Fruit fly (Drosophila melanogaster) whole organism, embryonic: ENCODE results near the gene r-cup.
A peak's percentile ranks its signal among the peaks of the same experiment; 100 is the strongest.

Experiments
- Antp ChIP-seq: fragments of 200-800 bp; sonication (Bioruptor generic); optimal IDR thresholded peaks from 3 replicates; lab custom pipeline; 2016; ENCODE audit warnings: missing biosample characterization, missing genetic modification characterization
- BEAF-32 ChIP-seq: fragments of 200-800 bp; sonication (Bioruptor generic); optimal IDR thresholded peaks from 3 replicates; lab custom pipeline; 2017; ENCODE audit warnings: missing biosample characterization, missing genetic modification characterization, mild to moderate bottlenecking, moderate library complexity, missing genetic modification reagents
- Bdp1 ChIP-seq: fragments of 200-800 bp; sonication (Bioruptor generic); optimal IDR thresholded peaks from 3 replicates; lab custom pipeline; 2016; ENCODE audit warnings: missing biosample characterization, missing genetic modification characterization
- CG11398 ChIP-seq: fragments of 200-800 bp; sonication (Bioruptor generic); optimal IDR thresholded peaks from 2 replicates; lab custom pipeline; 2016; ENCODE audit warnings: missing biosample characterization, missing genetic modification characterization
- CG12155 ChIP-seq: fragments of 200-800 bp; sonication (Bioruptor generic); optimal IDR thresholded peaks from 3 replicates; lab custom pipeline; 2016; ENCODE audit warnings: missing biosample characterization, missing genetic modification characterization
- CG15011 ChIP-seq: fragments of 200-800 bp; sonication (Bioruptor generic); optimal IDR thresholded peaks from 3 replicates; lab custom pipeline; 2018; ENCODE audit warnings: missing biosample characterization, mild to moderate bottlenecking, missing genetic modification characterization
- CG15073 ChIP-seq: fragments of 200-800 bp; sonication (Bioruptor generic); optimal IDR thresholded peaks from 2 replicates; lab custom pipeline; 2016; ENCODE audit warnings: missing biosample characterization, missing genetic modification characterization
- CG15479 ChIP-seq: fragments of 200-800 bp; sonication (Bioruptor generic); optimal IDR thresholded peaks from 3 replicates; lab custom pipeline; 2019; ENCODE audit warnings: missing biosample characterization, mild to moderate bottlenecking, missing genetic modification characterization, moderate library complexity
- CG16815 ChIP-seq: fragments of 200-800 bp; sonication (Bioruptor generic); optimal IDR thresholded peaks from 3 replicates; lab custom pipeline; 2017; ENCODE audit warnings: missing biosample characterization, mild to moderate bottlenecking, missing genetic modification characterization
- CG17361 ChIP-seq: fragments of 200-800 bp; sonication (Bioruptor generic); IDR thresholded peaks from 3 replicates; pipeline ENCODE4 v1.3.6; 2022; ENCODE audit warnings: missing biosample characterization, missing genetic modification characterization
- CG18262 ChIP-seq: fragments of 200-800 bp; optimal IDR thresholded peaks from 3 replicates; lab custom pipeline; 2019; ENCODE audit warnings: missing biosample characterization, mild to moderate bottlenecking, missing genetic modification characterization, moderate library complexity
- CG1832 ChIP-seq: fragments of 200-800 bp; sonication (Bioruptor generic); optimal IDR thresholded peaks from 2 replicates; lab custom pipeline; 2017; ENCODE audit warnings: missing biosample characterization, mild to moderate bottlenecking, missing genetic modification characterization, inconsistent platforms
- CG18764 ChIP-seq: fragments of 200-800 bp; sonication (Bioruptor generic); optimal IDR thresholded peaks from 3 replicates; lab custom pipeline; 2016; ENCODE audit warnings: missing biosample characterization, missing genetic modification characterization
- CG2120 ChIP-seq: fragments of 200-800 bp; sonication (Bioruptor generic); optimal IDR thresholded peaks from 3 replicates; lab custom pipeline; 2016; ENCODE audit warnings: missing biosample characterization, missing genetic modification characterization
- CG2129 ChIP-seq: fragments of 200-800 bp; sonication (Bioruptor generic); IDR thresholded peaks from 2 replicates; pipeline ENCODE4 v1.3.6; 2022; ENCODE audit warnings: missing biosample characterization, missing genetic modification characterization; ENCODE audit not compliant: partially characterized antibody
- CG2202 ChIP-seq: fragments of 200-800 bp; sonication (Bioruptor generic); optimal IDR thresholded peaks from 2 replicates; lab custom pipeline; 2018; ENCODE audit warnings: missing biosample characterization, mild to moderate bottlenecking, missing genetic modification characterization
- CG2678 ChIP-seq: fragments of 200-800 bp; sonication (Bioruptor generic); optimal IDR thresholded peaks from 3 replicates; lab custom pipeline; 2019; ENCODE audit warnings: missing biosample characterization, mild to moderate bottlenecking, missing genetic modification characterization, moderate library complexity
- CG2712 ChIP-seq: fragments of 200-800 bp; optimal IDR thresholded peaks from 3 replicates; lab custom pipeline; 2019; ENCODE audit warnings: missing biosample characterization, mild to moderate bottlenecking, missing genetic modification characterization, moderate library complexity
- CG31224 ChIP-seq: fragments of 200-800 bp; sonication (Bioruptor generic); IDR thresholded peaks from 2 replicates; pipeline ENCODE4 v1.3.6; 2022; ENCODE audit warnings: missing biosample characterization, missing genetic modification characterization
- CG3995 ChIP-seq: fragments of 200-800 bp; sonication (Bioruptor generic); optimal IDR thresholded peaks from 3 replicates; lab custom pipeline; 2016; ENCODE audit warnings: missing biosample characterization, missing genetic modification characterization
- CG4282 ChIP-seq: fragments of 200-800 bp; sonication (Bioruptor generic); optimal IDR thresholded peaks from 2 replicates; lab custom pipeline; 2016; ENCODE audit warnings: missing biosample characterization, missing genetic modification characterization
- CG5245 ChIP-seq: fragments of 200-800 bp; sonication (Bioruptor generic); optimal IDR thresholded peaks from 3 replicates; lab custom pipeline; 2016; ENCODE audit warnings: missing biosample characterization, missing genetic modification characterization
- CG7372 ChIP-seq: fragments of 200-800 bp; sonication (Bioruptor generic); IDR thresholded peaks from 2 replicates; pipeline ENCODE4 v1.3.6; 2022; ENCODE audit warnings: missing biosample characterization, missing genetic modification characterization
- CG8089 ChIP-seq: fragments of 200-800 bp; sonication (Bioruptor generic); optimal IDR thresholded peaks from 3 replicates; lab custom pipeline; 2016; ENCODE audit warnings: missing biosample characterization, missing genetic modification characterization
- CG9797 ChIP-seq: fragments of 200-800 bp; sonication (Bioruptor generic); optimal IDR thresholded peaks from 3 replicates; lab custom pipeline; 2018; ENCODE audit warnings: missing biosample characterization, mild to moderate bottlenecking, missing genetic modification characterization
- CoRest ChIP-seq: fragments of 200-800 bp; sonication (Bioruptor generic); optimal IDR thresholded peaks from 3 replicates; lab custom pipeline; 2018; ENCODE audit warnings: missing biosample characterization, mild to moderate bottlenecking, missing genetic modification characterization, moderate library complexity
- Dip3 ChIP-seq: fragments of 200-800 bp; sonication (Bioruptor generic); optimal IDR thresholded peaks from 3 replicates; lab custom pipeline; 2016; ENCODE audit warnings: missing biosample characterization, missing genetic modification characterization
- Doc3 ChIP-seq: fragments of 200-800 bp; sonication (Bioruptor generic); IDR thresholded peaks from 3 replicates; pipeline ENCODE4 v1.3.6; 2022; ENCODE audit warnings: missing biosample characterization, missing genetic modification characterization; ENCODE audit not compliant: partially characterized antibody
- E2f1 ChIP-seq: fragments of 200-800 bp; sonication (Bioruptor generic); IDR thresholded peaks from 2 replicates; pipeline ENCODE4 v1.3.6; 2022; ENCODE audit warnings: missing biosample characterization, missing genetic modification characterization
- HHEX ChIP-seq: fragments of 200-800 bp; sonication (Bioruptor generic); optimal IDR thresholded peaks from 3 replicates; lab custom pipeline; 2017; ENCODE audit warnings: missing biosample characterization, mild to moderate bottlenecking, missing genetic modification characterization, missing genetic modification reagents
- Hr51 ChIP-seq, 2 experiments: fragments of 200-800 bp; sonication (Bioruptor generic); optimal IDR thresholded peaks; 2 replicates in 1 of 2; 3 replicates in 1 of 2; lab custom pipeline; 2016 to 2018; ENCODE audit warnings: missing biosample characterization in 2 of 2, missing genetic modification characterization in 2 of 2, mild to moderate bottlenecking in 1 of 2, moderate library complexity in 1 of 2
- Side ChIP-seq: fragments of 200-800 bp; sonication (Bioruptor generic); optimal IDR thresholded peaks from 2 replicates; lab custom pipeline; 2016; ENCODE audit warnings: missing biosample characterization, missing genetic modification characterization
- Sox102F ChIP-seq: fragments of 200-800 bp; sonication (Bioruptor generic); optimal IDR thresholded peaks from 2 replicates; lab custom pipeline; 2018; ENCODE audit warnings: missing biosample characterization, mild to moderate bottlenecking, missing genetic modification characterization, moderate library complexity
- ash1 ChIP-seq: fragments of 200-800 bp; sonication (Bioruptor generic); optimal IDR thresholded peaks from 2 replicates; lab custom pipeline; 2018; ENCODE audit warnings: missing biosample characterization, mild to moderate bottlenecking, missing genetic modification characterization
- btn ChIP-seq: fragments of 200-800 bp; sonication (Bioruptor generic); optimal IDR thresholded peaks from 2 replicates; lab custom pipeline; 2016; ENCODE audit warnings: missing biosample characterization, missing genetic modification characterization
- cg ChIP-seq: fragments of 200-800 bp; sonication (Bioruptor generic); optimal IDR thresholded peaks from 3 replicates; lab custom pipeline; 2019; ENCODE audit warnings: missing biosample characterization, mild to moderate bottlenecking, missing genetic modification characterization, moderate library complexity
- ci ChIP-seq: fragments of 200-800 bp; sonication (Bioruptor generic); IDR thresholded peaks from 3 replicates; pipeline ENCODE4 v1.3.6; 2022; ENCODE audit warnings: missing biosample characterization, missing genetic modification characterization
- crol ChIP-seq: fragments of 200-800 bp; sonication (Bioruptor generic); IDR thresholded peaks from 2 replicates; pipeline ENCODE4 v1.3.6; 2022; ENCODE audit warnings: missing biosample characterization, missing genetic modification characterization
- da ChIP-seq: fragments of 200-800 bp; sonication (Bioruptor generic); optimal IDR thresholded peaks from 2 replicates; lab custom pipeline; 2016; ENCODE audit warnings: missing biosample characterization, missing genetic modification characterization
- esg ChIP-seq: fragments of 200-800 bp; sonication (Bioruptor generic); conservative IDR thresholded peaks from 2 replicates; pipeline ENCODE4 v1.3.6; 2022; ENCODE audit warnings: missing biosample characterization, missing genetic modification characterization
- fd64A ChIP-seq: fragments of 200-800 bp; sonication (Bioruptor generic); optimal IDR thresholded peaks from 3 replicates; lab custom pipeline; 2018; ENCODE audit warnings: missing biosample characterization, mild to moderate bottlenecking, missing genetic modification characterization
- fru ChIP-seq: fragments of >200 bp; optimal IDR thresholded peaks from 2 replicates; lab custom pipeline; 2017
- hkb ChIP-seq, 2 experiments: fragments of 200-800 bp in 1 of 2; fragments of >200 bp in 1 of 2; sonication (Bioruptor generic) in 1 of 2; IDR thresholded peaks in 1 of 2; optimal IDR thresholded peaks in 1 of 2; 2 replicates each; pipeline versions ENCODE4 v1.3.6 to Lab custom; 2017 to 2022; ENCODE audit warnings: missing biosample characterization in 1 of 2, missing genetic modification characterization in 1 of 2
- jigr1 ChIP-seq: fragments of 200-800 bp; sonication (Bioruptor generic); IDR thresholded peaks from 3 replicates; pipeline ENCODE4 v1.3.6; 2022; ENCODE audit warnings: missing biosample characterization, missing genetic modification characterization
- lmd ChIP-seq: fragments of 200-800 bp; sonication (Bioruptor generic); IDR thresholded peaks from 2 replicates; pipeline ENCODE4 v1.3.6; 2022; ENCODE audit warnings: missing biosample characterization, missing genetic modification characterization
- pan ChIP-seq, 4 experiments: fragments of >200 bp in 3 of 4; fragments of 200-800 bp in 1 of 4; sonication (Bioruptor generic) in 1 of 4; optimal IDR thresholded peaks in 3 of 4; IDR thresholded peaks in 1 of 4; 2 replicates each; pipeline versions ENCODE4 v1.3.6 to Lab custom; 2017 to 2022; ENCODE audit warnings: missing biosample characterization in 2 of 4, missing genetic modification characterization in 2 of 4, mixed read lengths in 1 of 4
- repo ChIP-seq: fragments of 200-800 bp; sonication (Bioruptor generic); optimal IDR thresholded peaks from 2 replicates; lab custom pipeline; 2016; ENCODE audit warnings: missing biosample characterization, missing genetic modification characterization
- ro ChIP-seq: fragments of 200-800 bp; sonication (Bioruptor generic); IDR thresholded peaks from 2 replicates; pipeline ENCODE4 v1.3.6; 2022; ENCODE audit warnings: missing biosample characterization, missing genetic modification characterization
- slp2 ChIP-seq: fragments of 200-800 bp; sonication (Bioruptor generic); optimal IDR thresholded peaks from 2 replicates; lab custom pipeline; 2016; ENCODE audit warnings: missing biosample characterization, missing genetic modification characterization
- unpg ChIP-seq: fragments of 200-800 bp; sonication (Bioruptor generic); optimal IDR thresholded peaks from 3 replicates; lab custom pipeline; 2018; ENCODE audit warnings: missing biosample characterization, mild to moderate bottlenecking, missing genetic modification characterization, moderate library complexity

Gene r-cup

dm6 chrX:21044831-21045447 lies 19.3 kb upstream of the r-cup start, which contains the start of gene Cbs (continued):
- TF ChIP-seq BEAF-32 (no peak), pan (optimal IDR thresholded peaks at IDR 0.05; lab: Kevin White, UChicago) (no peak), pan (GFP tag; optimal IDR thresholded peaks at IDR 0.05 in 1 of 2, IDR thresholded peaks at IDR 0.05 in 1 of 2) (peak in 1 of 2 experiments; percentile 81), esg (peak; percentile 63), CG15073 (GFP tag; lab: Kevin White, UChicago) (no peak), E2f1 (GFP tag; lab: Robert Waterston, UW) (peak; percentile 61), hkb (optimal IDR thresholded peaks at IDR 0.05; lab: Kevin White, UChicago) (no peak), hkb (GFP tag; IDR thresholded peaks at IDR 0.05; lab: Robert Waterston, UW) (peak; percentile 66), CG9797 (no peak), Antp (GFP tag; lab: Kevin White, UChicago) (peak; percentile 21), CG5245 (GFP tag; lab: Kevin White, UChicago) (peak; percentile 17), CG2712 (peak; percentile 49), CG15011 (GFP tag; lab: Kevin White, UChicago) (no peak), CG1832 (GFP tag; lab: Kevin White, UChicago) (no peak), Dip3 (GFP tag; lab: Kevin White, UChicago) (peak; percentile 9), CG16815 (GFP tag; lab: Kevin White, UChicago) (peak; percentile 57), fru (no peak), btn (GFP tag; lab: Kevin White, UChicago) (no peak), CG18262 (peak; percentile 73), slp2 (GFP tag; lab: Kevin White, UChicago) (no peak), Doc3 (no peak), cg (GFP tag; lab: Kevin White, UChicago) (no peak), ro (GFP tag; lab: Robert Waterston, UW) (peak; percentile 21; the same call in 1 of the 2 replicates), CG2202 (tag; lab: Kevin White, UChicago) (no peak), Side (GFP tag; lab: Kevin White, UChicago) (no peak), CG8089 (no peak), CG17361 (GFP tag; lab: Robert Waterston, UW) (peak; percentile 90), HHEX (GFP tag; lab: Kevin White, UChicago) (peak; percentile 14), CG15479 (GFP tag; lab: Kevin White, UChicago) (no peak), ash1 (GFP tag; lab: Kevin White, UChicago) (no peak), fd64A (GFP tag; lab: Kevin White, UChicago) (no peak), CG3995 (no peak), Sox102F (GFP tag; lab: Kevin White, UChicago) (peak; percentile 59), Hr51 (GFP tag; optimal IDR thresholded peaks at IDR 0.05; lab: Kevin White, UChicago) (peak; percentile 2 to 68), CG11398 (GFP tag; lab: Kevin White, UChicago) (no peak), CG7372 (GFP tag; lab: Robert Waterston, UW) (peak; percentile 69), Bdp1 (GFP tag; lab: Kevin White, UChicago) (no peak), CG2120 (GFP tag; lab: Kevin White, UChicago) (peak; percentile 31), ci (GFP tag; lab: Robert Waterston, UW) (peak; percentile 83), CG4282 (no peak), CG2129 (GFP tag; lab: Robert Waterston, UW) (no peak), CG31224 (0 out of 2 replicates have a peak, but pooled peaks have one; percentile 25), jigr1 (no peak), crol (GFP tag; lab: Robert Waterston, UW) (no peak), repo (GFP tag; lab: Kevin White, UChicago) (no peak), CG18764 (GFP tag; lab: Kevin White, UChicago) (no peak), unpg (GFP tag; lab: Kevin White, UChicago) (peak; percentile 57), CG2678 (tag; lab: Kevin White, UChicago) (peak; percentile 84), CG12155 (GFP tag; lab: Kevin White, UChicago) (peak; percentile 45), CoRest (tag; lab: Kevin White, UChicago) (peak; percentile 74), lmd (GFP tag; lab: Robert Waterston, UW) (peak; percentile 73), da (no peak)
